Fruit fly (Drosophila melanogaster) whole organism, embryonic: ENCODE measurements around the gene CG13995.
A peak's percentile ranks its signal among the peaks of the same experiment; 100 is the strongest.

Experiments used
- C15 ChIP-seq: fragments of 200-800 bp; sonication (Bioruptor generic); IDR thresholded peaks from 3 replicates; pipeline ENCODE4 v1.3.6; 2022; ENCODE audit warnings: missing biosample characterization, missing genetic modification characterization
- CG11085 ChIP-seq: fragments of 200-800 bp; sonication (Bioruptor generic); IDR thresholded peaks from 2 replicates; pipeline ENCODE4 v1.3.6; 2022; ENCODE audit warnings: missing biosample characterization, missing genetic modification characterization
- CG11504 ChIP-seq: fragments of 200-800 bp; sonication (Bioruptor generic); optimal IDR thresholded peaks from 3 replicates; lab custom pipeline; 2019; ENCODE audit warnings: missing biosample characterization, mild to moderate bottlenecking, missing genetic modification characterization, moderate library complexity
- CG12769 ChIP-seq: fragments of 200-800 bp; sonication (Bioruptor generic); optimal IDR thresholded peaks from 2 replicates; lab custom pipeline; 2019; ENCODE audit warnings: missing biosample characterization, mild to moderate bottlenecking, missing genetic modification characterization, moderate library complexity
- CG13624 ChIP-seq: fragments of 200-800 bp; sonication (Bioruptor generic); optimal IDR thresholded peaks from 2 replicates; lab custom pipeline; 2016; ENCODE audit warnings: missing biosample characterization, missing genetic modification characterization
- CG14050 ChIP-seq: fragments of 200-800 bp; sonication (Bioruptor generic); IDR thresholded peaks from 3 replicates; pipeline ENCODE4 v1.3.6; 2022; ENCODE audit warnings: missing biosample characterization, missing genetic modification characterization
- CG18476 ChIP-seq: fragments of 200-800 bp; sonication (Bioruptor generic); optimal IDR thresholded peaks from 2 replicates; lab custom pipeline; 2016; ENCODE audit warnings: missing biosample characterization, mild to moderate bottlenecking, missing genetic modification characterization
- CG18599 ChIP-seq: fragments of 200-800 bp; sonication (Bioruptor generic); optimal IDR thresholded peaks from 3 replicates; lab custom pipeline; 2017; ENCODE audit warnings: missing biosample characterization, missing genetic modification characterization, mild to moderate bottlenecking, moderate library complexity, missing genetic modification reagents
- CG2199 ChIP-seq: fragments of 200-800 bp; sonication (Bioruptor generic); IDR thresholded peaks from 3 replicates; pipeline ENCODE4 v1.3.6; 2022; ENCODE audit warnings: missing biosample characterization, missing genetic modification characterization
- CG2202 ChIP-seq: fragments of 200-800 bp; sonication (Bioruptor generic); optimal IDR thresholded peaks from 2 replicates; lab custom pipeline; 2018; ENCODE audit warnings: missing biosample characterization, mild to moderate bottlenecking, missing genetic modification characterization
- CG3726 ChIP-seq: fragments of 200-800 bp; sonication (Bioruptor generic); IDR thresholded peaks from 3 replicates; pipeline ENCODE4, ENCODE4 v1.3.6; 2022; ENCODE audit warnings: missing biosample characterization, missing genetic modification characterization
- CG5180 ChIP-seq: fragments of 200-800 bp; sonication (Bioruptor generic); optimal IDR thresholded peaks from 3 replicates; lab custom pipeline; 2017; ENCODE audit warnings: missing biosample characterization, missing genetic modification characterization, mild to moderate bottlenecking, moderate library complexity, missing genetic modification reagents
- CG7556 ChIP-seq: fragments of 200-800 bp; sonication (Bioruptor generic); optimal IDR thresholded peaks from 2 replicates; lab custom pipeline; 2017; ENCODE audit warnings: missing biosample characterization, mild to moderate bottlenecking, missing genetic modification characterization
- CG7839 ChIP-seq: fragments of 200-800 bp; sonication (Bioruptor generic); optimal IDR thresholded peaks from 3 replicates; lab custom pipeline; 2018; ENCODE audit warnings: missing biosample characterization, mild to moderate bottlenecking, missing genetic modification characterization, moderate library complexity
- CG7963 ChIP-seq: fragments of 200-800 bp; sonication (Bioruptor generic); IDR thresholded peaks from 3 replicates; pipeline ENCODE4 v1.3.6; 2022; ENCODE audit warnings: missing biosample characterization, missing genetic modification characterization; ENCODE audit not compliant: partially characterized antibody
- CG8944 ChIP-seq: fragments of 200-800 bp; sonication (Bioruptor generic); optimal IDR thresholded peaks from 3 replicates; lab custom pipeline; 2016; ENCODE audit warnings: missing biosample characterization, missing genetic modification characterization
- CrebB ChIP-seq: fragments of 200-800 bp; sonication (Bioruptor generic); optimal IDR thresholded peaks from 3 replicates; lab custom pipeline; 2018; ENCODE audit warnings: missing biosample characterization, mild to moderate bottlenecking, missing genetic modification characterization
- D19B ChIP-seq: fragments of 200-800 bp; sonication (Bioruptor generic); optimal IDR thresholded peaks from 2 replicates; lab custom pipeline; 2017; ENCODE audit warnings: missing biosample characterization, mild to moderate bottlenecking, missing genetic modification characterization
- Dll ChIP-seq: fragments of 200-800 bp; sonication (Bioruptor generic); IDR thresholded peaks from 4 replicates; pipeline ENCODE4 v1.3.6; 2022; ENCODE audit warnings: missing biosample characterization, missing genetic modification characterization; ENCODE audit not compliant: partially characterized antibody
- Doc3 ChIP-seq: fragments of 200-800 bp; sonication (Bioruptor generic); IDR thresholded peaks from 3 replicates; pipeline ENCODE4 v1.3.6; 2022; ENCODE audit warnings: missing biosample characterization, missing genetic modification characterization; ENCODE audit not compliant: partially characterized antibody
- GATAe ChIP-seq: fragments of 200-800 bp; sonication (Bioruptor generic); conservative IDR thresholded peaks from 2 replicates; pipeline ENCODE4 v1.3.6; 2022; ENCODE audit warnings: missing biosample characterization, missing genetic modification characterization
- Hand ChIP-seq: fragments of 200-800 bp; sonication (Bioruptor generic); optimal IDR thresholded peaks from 2 replicates; lab custom pipeline; 2017; ENCODE audit warnings: mild to moderate bottlenecking, missing biosample characterization, missing genetic modification reagents, missing genetic modification characterization
- Hmr ChIP-seq: fragments of 200-800 bp; sonication (Bioruptor generic); optimal IDR thresholded peaks from 3 replicates; lab custom pipeline; 2017; ENCODE audit warnings: mild to moderate bottlenecking, missing biosample characterization, missing genetic modification reagents, missing genetic modification characterization
- Hmx ChIP-seq: fragments of 200-800 bp; sonication (Bioruptor generic); optimal IDR thresholded peaks from 2 replicates; lab custom pipeline; 2016; ENCODE audit warnings: missing biosample characterization, missing genetic modification characterization
- Hr39 ChIP-seq: fragments of >200 bp; optimal IDR thresholded peaks from 2 replicates; lab custom pipeline; 2017
- Hr78 ChIP-seq, 2 experiments: fragments of 200-800 bp in 1 of 2; fragments of >200 bp in 1 of 2; sonication (Bioruptor generic) in 1 of 2; optimal IDR thresholded peaks; 2 replicates each; lab custom pipeline; 2017 to 2019; ENCODE audit warnings: missing biosample characterization in 2 of 2, missing genetic modification characterization in 2 of 2, mild to moderate bottlenecking in 1 of 2, moderate library complexity in 1 of 2
- Lim3 ChIP-seq: fragments of 200-800 bp; sonication (Bioruptor generic); IDR thresholded peaks from 2 replicates; pipeline ENCODE4 v1.3.6; 2022; ENCODE audit warnings: missing biosample characterization, missing genetic modification characterization
- Mad ChIP-seq: fragments of 200-800 bp; sonication (Bioruptor generic); optimal IDR thresholded peaks from 2 replicates; lab custom pipeline; 2016; ENCODE audit warnings: missing biosample characterization, missing genetic modification characterization
- Med ChIP-seq: fragments of 200-800 bp; sonication (Bioruptor generic); peaks from one replicate; lab custom pipeline; 2016; ENCODE audit warnings: missing biosample characterization, missing genetic modification characterization, mild to moderate bottlenecking, inconsistent platforms, moderate library complexity
- Mes4 ChIP-seq: fragments of 200-800 bp; sonication (Bioruptor generic); optimal IDR thresholded peaks from 2 replicates; lab custom pipeline; 2016; ENCODE audit warnings: missing biosample characterization, missing genetic modification characterization
- Ravus ChIP-seq: fragments of 200-800 bp; sonication (Bioruptor generic); IDR thresholded peaks from 2 replicates; pipeline ENCODE4 v1.3.6; 2022; ENCODE audit warnings: missing biosample characterization, missing genetic modification characterization
- Trl ChIP-seq, 3 experiments: fragments of >200 bp in 2 of 3; fragments of 200-800 bp in 1 of 3; sonication (Bioruptor generic) in 1 of 3; optimal IDR thresholded peaks; 2 replicates in 1 of 3; 3 replicates in 2 of 3; lab custom pipeline; 2016 to 2017; ENCODE audit warnings: missing biosample characterization in 1 of 3, missing genetic modification characterization in 1 of 3
- Usf ChIP-seq: fragments of 200-800 bp; sonication (Bioruptor generic); optimal IDR thresholded peaks from 2 replicates; lab custom pipeline; 2017; ENCODE audit warnings: missing genotype, missing biosample characterization, missing genetic modification characterization
- bab2 ChIP-seq: fragments of 200-800 bp; sonication (Bioruptor generic); optimal IDR thresholded peaks from 2 replicates; lab custom pipeline; 2016; ENCODE audit warnings: missing biosample characterization, missing genetic modification characterization
- bcd ChIP-seq: fragments of 200-800 bp; sonication (Bioruptor generic); optimal IDR thresholded peaks from 2 replicates; lab custom pipeline; 2017; ENCODE audit warnings: missing biosample characterization, mild to moderate bottlenecking, missing genetic modification characterization
- bigmax ChIP-seq: fragments of 200-800 bp; sonication (Bioruptor generic); optimal IDR thresholded peaks from 2 replicates; lab custom pipeline; 2018; ENCODE audit warnings: missing biosample characterization, mild to moderate bottlenecking, missing genetic modification characterization
- br ChIP-seq: fragments of >200 bp; optimal IDR thresholded peaks from 2 replicates; lab custom pipeline; 2017
- dan ChIP-seq: fragments of 200-800 bp; sonication (Bioruptor generic); IDR thresholded peaks from 2 replicates; pipeline ENCODE4 v1.3.6; 2022; ENCODE audit warnings: missing biosample characterization, missing genetic modification characterization
- ftz-f1 ChIP-seq: fragments of 200-800 bp; sonication (Bioruptor generic); optimal IDR thresholded peaks from 2 replicates; lab custom pipeline; 2016; ENCODE audit warnings: missing biosample characterization, missing genetic modification characterization
- gsb ChIP-seq: fragments of 200-800 bp; sonication (Bioruptor generic); IDR thresholded peaks from 2 replicates; pipeline ENCODE4 v1.3.6; 2022; ENCODE audit warnings: missing biosample characterization, missing genetic modification characterization
- insv ChIP-seq, 2 experiments: fragments of 200-800 bp; sonication (Bioruptor generic); optimal IDR thresholded peaks; 3 replicates each; lab custom pipeline; 2016 to 2018; ENCODE audit warnings: missing biosample characterization in 2 of 2, missing genetic modification characterization in 2 of 2
- kni ChIP-seq: fragments of 200-800 bp; sonication (Bioruptor generic); optimal IDR thresholded peaks from 3 replicates; lab custom pipeline; 2017; ENCODE audit warnings: mild to moderate bottlenecking, missing biosample characterization, missing genetic modification reagents, missing genetic modification characterization
- lilli ChIP-seq: fragments of 200-800 bp; sonication (Bioruptor generic); optimal IDR thresholded peaks from 3 replicates; lab custom pipeline; 2016; ENCODE audit warnings: missing biosample characterization, missing genetic modification characterization
- psq ChIP-seq: fragments of 200-800 bp; sonication (Bioruptor generic); optimal IDR thresholded peaks from 2 replicates; lab custom pipeline; 2017; ENCODE audit warnings: missing biosample characterization, missing genetic modification characterization
- pzg ChIP-seq: fragments of 200-800 bp; sonication (Bioruptor generic); optimal IDR thresholded peaks from 3 replicates; lab custom pipeline; 2018; ENCODE audit warnings: missing biosample characterization, mild to moderate bottlenecking, missing genetic modification characterization, moderate library complexity
- shn ChIP-seq: fragments of 200-800 bp; sonication (Bioruptor generic); optimal IDR thresholded peaks from 3 replicates; lab custom pipeline; 2016; ENCODE audit warnings: missing biosample characterization, missing genetic modification characterization
- so ChIP-seq: fragments of 200-800 bp; sonication (Bioruptor generic); IDR thresholded peaks from 3 replicates; pipeline ENCODE4 v1.3.6; 2022; ENCODE audit warnings: missing biosample characterization, missing genetic modification characterization
- twi ChIP-seq: fragments of 200-800 bp; optimal IDR thresholded peaks from 2 replicates; lab custom pipeline; 2019; ENCODE audit warnings: missing biosample characterization, mild to moderate bottlenecking, missing genetic modification characterization, moderate library complexity
- vnd ChIP-seq: fragments of 200-800 bp; sonication (Bioruptor generic); IDR thresholded peaks from 3 replicates; pipeline ENCODE4 v1.3.6; 2022; ENCODE audit warnings: missing biosample characterization, missing genetic modification characterization; ENCODE audit not compliant: partially characterized antibody
- zfh2 ChIP-seq: fragments of 200-800 bp; sonication (Bioruptor generic); optimal IDR thresholded peaks from 2 replicates; lab custom pipeline; 2016; ENCODE audit warnings: missing biosample characterization, missing genetic modification characterization

The CG13995 gene

dm6 chr2L:6051212-6051621 is 2.9 kb upstream of the CG13995 start (continued):
- TF ChIP-seq Hmx (GFP tag; lab: Kevin White, UChicago) (peak; percentile 79), Trl (optimal IDR thresholded peaks at IDR 0.05; lab: Kevin White, UChicago) (peak in 1 of 2 experiments; percentile 6), Trl (GFP tag; optimal IDR thresholded peaks at IDR 0.05; lab: Kevin White, UChicago) (peak; percentile 97), CG14050 (GFP tag; lab: Robert Waterston, UW) (peak; percentile 96), zfh2 (GFP tag; lab: Kevin White, UChicago) (peak; percentile 85), CG18476 (GFP tag; lab: Kevin White, UChicago) (peak; percentile 95), D19B (GFP tag; lab: Kevin White, UChicago) (peak; percentile 84), GATAe (GFP tag; lab: Robert Waterston, UW) (peak; percentile 33; the same call in 1 of the 2 replicates), CrebB (peak; percentile 98), CG12769 (no peak), bcd (GFP tag; lab: Kevin White, UChicago) (peak; percentile 94), bab2 (GFP tag; lab: Kevin White, UChicago) (peak; percentile 94), CG18599 (GFP tag; lab: Kevin White, UChicago) (peak; percentile 99), Hmr (GFP tag; lab: Kevin White, UChicago) (peak; percentile 98), Hr78 (GFP tag; optimal IDR thresholded peaks at IDR 0.05; lab: Kevin White, UChicago) (peak in 1 of 2 experiments; percentile 97), Mes4 (GFP tag; lab: Kevin White, UChicago) (peak; percentile 94), CG7963 (GFP tag; lab: Robert Waterston, UW) (no peak), Dll (no peak), CG5180 (GFP tag; lab: Kevin White, UChicago) (peak; percentile 88), pzg (GFP tag; lab: Kevin White, UChicago) (peak; percentile 10), so (GFP tag; lab: Robert Waterston, UW) (peak; percentile 95), CG11085 (peak; percentile 50; the same call in 1 of the 2 replicates), bigmax (GFP tag; lab: Kevin White, UChicago) (peak; percentile 29), br (no peak), Med (GFP tag; lab: Kevin White, UChicago) (peak; percentile 100), Lim3 (GFP tag; lab: Robert Waterston, UW) (0 out of 2 replicates have a peak, but pooled peaks have one; percentile 60), Hand (GFP tag; lab: Kevin White, UChicago) (peak; percentile 98), ftz-f1 (GFP tag; lab: Kevin White, UChicago) (peak; percentile 79), CG8944 (peak; percentile 77), lilli (GFP tag; lab: Kevin White, UChicago) (peak; percentile 97), CG11504 (peak; percentile 95), kni (peak; percentile 90), Hr39 (lab: Kevin White, UChicago) (no peak), gsb (peak; percentile 79), Usf (GFP tag; lab: Kevin White, UChicago) (peak; percentile 75), insv (GFP tag; optimal IDR thresholded peaks at IDR 0.05; lab: Kevin White, UChicago) (peak; percentile 5 to 77), dan (GFP tag; lab: Robert Waterston, UW) (no peak), twi (peak; percentile 89), psq (peak; percentile 72), CG3726 (GFP tag; lab: Robert Waterston, UW) (peak; percentile 84; the same call in 2 of the 3 replicates), vnd (GFP tag; lab: Robert Waterston, UW) (no peak), CG7556 (GFP tag; lab: Kevin White, UChicago) (peak; percentile 97), C15 (GFP tag; lab: Robert Waterston, UW) (peak; percentile 82; the same call in 1 of the 3 replicates), CG13624 (GFP tag; lab: Kevin White, UChicago) (peak; percentile 96), Doc3 (GFP tag; lab: Robert Waterston, UW) (no peak), CG2199 (peak; percentile 89; the same call in 2 of the 3 replicates), CG2202 (peak; percentile 95), shn (GFP tag; lab: Kevin White, UChicago) (peak; percentile 79), Mad (GFP tag; lab: Kevin White, UChicago) (peak; percentile 91), Ravus (GFP tag; lab: Robert Waterston, UW) (peak; percentile 75), CG7839 (peak; percentile 96)
